Fruit fly (Drosophila melanogaster): Measurements from ENCODE around the gene bcn92.

Gene bcn92

DNA sequence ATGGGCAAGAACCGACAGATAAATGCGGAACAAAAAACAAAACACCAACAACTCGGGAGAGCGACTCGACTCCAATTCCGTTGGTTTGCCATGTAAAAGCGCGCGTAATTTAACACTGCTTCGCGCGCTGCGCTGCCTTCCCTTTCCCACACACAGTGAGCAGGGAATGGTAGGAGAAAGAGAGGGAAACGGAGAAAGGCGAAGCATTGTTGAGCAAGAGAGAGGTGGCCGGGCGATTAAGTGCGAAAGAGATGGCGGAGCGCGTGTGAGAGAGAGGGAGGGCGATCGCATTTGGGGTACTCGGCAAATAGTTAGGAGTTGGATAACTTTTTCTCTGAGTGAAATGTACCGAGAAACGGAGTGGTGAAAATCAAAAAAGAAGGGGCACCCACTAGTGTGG is 6.4 kb upstream of the bcn92 start:
- TF ChIP-seq dl (GFP tag; optimal IDR thresholded peaks at IDR 0.05; ENCODE audit: insufficient read depth in 1 of 2, partially characterized antibody in 2 of 2) (no peak), Abd-B (GFP tag; optimal IDR thresholded peaks at IDR 0.05) (no peak), CrebA (GFP tag; optimal IDR thresholded peaks at IDR 0.05; ENCODE audit: borderline replicate concordance) (no peak), fru (GFP tag; optimal IDR thresholded peaks at IDR 0.05) (peak; percentile 30), sv (GFP tag; optimal IDR thresholded peaks at IDR 0.05) (no peak), ey (GFP tag; optimal IDR thresholded peaks at IDR 0.05) (no peak), rgr (GFP tag; optimal IDR thresholded peaks at IDR 0.05) (peak; percentile 4), Hr78 (GFP tag; optimal IDR thresholded peaks at IDR 0.05) (no peak), OdsH (GFP tag; optimal IDR thresholded peaks at IDR 0.05) (no peak), Myc (optimal IDR thresholded peaks at IDR 0.05) (no peak), Vsx2 (GFP tag; optimal IDR thresholded peaks at IDR 0.05; ENCODE audit: partially characterized antibody) (no peak), foxo (GFP tag; optimal IDR thresholded peaks at IDR 0.05) (peak in 1 of 2 experiments; percentile 21), psq (GFP tag; optimal IDR thresholded peaks at IDR 0.05) (peak; percentile 5), Sp1 (GFP tag; optimal IDR thresholded peaks at IDR 0.05) (no peak), Rel (GFP tag; optimal IDR thresholded peaks at IDR 0.05) (no peak), Rel (tag; optimal IDR thresholded peaks at IDR 0.05) (no peak), jim (GFP tag; optimal IDR thresholded peaks at IDR 0.05) (no peak), N (GFP tag; optimal IDR thresholded peaks at IDR 0.05) (peak; percentile 24), GATAd (GFP tag; optimal IDR thresholded peaks at IDR 0.05) (no peak), Dif (GFP tag; optimal IDR thresholded peaks at IDR 0.05; ENCODE audit: partially characterized antibody) (peak; percentile 12), h (GFP tag; optimal IDR thresholded peaks at IDR 0.05) (peak; percentile 7)

DNA sequence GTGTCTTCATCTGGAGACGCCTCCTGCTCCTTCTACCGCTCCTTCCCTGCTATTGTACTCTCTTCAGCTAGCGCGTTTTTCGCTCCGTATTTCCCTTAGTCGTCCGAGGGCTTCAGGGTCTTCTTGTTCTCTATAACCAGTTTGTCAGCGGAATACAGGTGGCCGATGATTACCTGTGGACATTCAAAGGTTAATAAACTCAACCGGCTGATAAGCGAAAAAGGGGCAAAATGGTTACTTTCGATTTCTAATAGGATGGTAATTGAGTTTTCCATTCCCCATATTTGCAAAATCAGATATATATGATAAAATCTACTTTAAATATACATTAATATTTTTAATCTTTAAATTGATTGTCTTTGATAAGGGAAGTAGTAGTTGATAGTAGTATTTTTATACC is 776 bp downstream of the bcn92 start:
- no peak for TF ChIP-seq Hnf4 (GFP tag; optimal IDR thresholded peaks at IDR 0.05)
- TF ChIP-seq Dfd (GFP tag; optimal IDR thresholded peaks at IDR 0.05), result no peak
- no peak for TF ChIP-seq sage (GFP tag; optimal IDR thresholded peaks at IDR 0.05)
- TF ChIP-seq br (GFP tag; optimal IDR thresholded peaks at IDR 0.05), result no peak

DNA sequence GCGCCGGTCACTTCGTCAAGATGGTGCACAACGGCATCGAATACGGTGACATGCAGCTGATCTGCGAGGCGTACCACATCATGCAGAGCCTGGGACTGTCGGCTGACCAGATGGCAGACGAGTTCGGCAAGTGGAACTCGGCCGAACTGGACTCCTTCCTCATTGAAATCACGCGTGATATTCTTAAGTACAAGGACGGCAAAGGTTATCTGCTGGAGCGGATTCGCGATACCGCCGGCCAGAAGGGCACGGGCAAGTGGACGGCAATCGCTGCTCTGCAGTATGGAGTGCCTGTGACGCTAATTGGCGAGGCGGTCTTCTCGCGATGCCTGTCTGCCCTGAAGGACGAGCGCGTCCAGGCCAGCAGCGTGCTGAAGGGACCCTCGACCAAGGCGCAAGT is 2.0 kb downstream of the bcn92 start:
- TF ChIP-seq Dfd (GFP tag; optimal IDR thresholded peaks at IDR 0.05) (no peak), CrebA (GFP tag; optimal IDR thresholded peaks at IDR 0.05; ENCODE audit: borderline replicate concordance) (no peak), brk (GFP tag; optimal IDR thresholded peaks at IDR 0.05) (no peak), Dif (GFP tag; optimal IDR thresholded peaks at IDR 0.05; ENCODE audit: partially characterized antibody) (no peak), Mio (GFP tag; optimal IDR thresholded peaks at IDR 0.05) (no peak), Myc (optimal IDR thresholded peaks at IDR 0.05) (no peak), Hr83 (GFP tag; optimal IDR thresholded peaks at IDR 0.05; ENCODE audit: poor library complexity, severe bottlenecking) (no peak), usp (GFP tag; optimal IDR thresholded peaks at IDR 0.05) (no peak), psq (GFP tag; optimal IDR thresholded peaks at IDR 0.05) (no peak), dl (GFP tag; optimal IDR thresholded peaks at IDR 0.05; ENCODE audit: insufficient read depth in 1 of 2, partially characterized antibody in 2 of 2) (no peak), Abd-B (GFP tag; optimal IDR thresholded peaks at IDR 0.05) (no peak), Hr78 (GFP tag; optimal IDR thresholded peaks at IDR 0.05) (no peak), sage (GFP tag; optimal IDR thresholded peaks at IDR 0.05) (no peak), foxo (GFP tag; optimal IDR thresholded peaks at IDR 0.05) (no peak), CG9705 (GFP tag; optimal IDR thresholded peaks at IDR 0.05) (no peak)

DNA sequence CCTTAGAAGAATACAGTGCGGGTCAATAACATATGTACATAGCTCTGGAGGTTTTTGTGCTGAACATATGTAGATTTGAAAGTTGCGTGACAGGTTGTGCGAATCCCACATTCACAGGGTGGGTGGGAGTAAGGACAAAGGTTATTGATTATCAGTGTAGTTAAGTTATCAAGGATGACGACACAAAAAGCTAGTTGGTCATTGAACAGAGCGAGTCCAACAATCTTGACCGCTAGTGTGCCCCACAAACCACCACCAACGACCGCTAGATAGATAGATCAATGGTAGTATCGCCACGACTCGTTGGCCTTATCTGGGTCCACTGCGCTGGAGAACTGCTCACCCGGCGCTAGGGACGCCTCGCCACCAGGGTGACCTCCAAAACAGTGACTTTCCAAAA is 2.9 kb downstream of the bcn92 start:
- TF ChIP-seq Hr78 (GFP tag; optimal IDR thresholded peaks at IDR 0.05), result no peak
- no peak for TF ChIP-seq fru (GFP tag; optimal IDR thresholded peaks at IDR 0.05)
- no peak for TF ChIP-seq N (GFP tag; optimal IDR thresholded peaks at IDR 0.05)
- TF ChIP-seq GATAd (GFP tag; optimal IDR thresholded peaks at IDR 0.05), result no peak
- TF ChIP-seq CG32264 (GFP tag; optimal IDR thresholded peaks at IDR 0.05), result no peak
- TF ChIP-seq Rel (GFP tag; optimal IDR thresholded peaks at IDR 0.05), result no peak
- no peak for TF ChIP-seq Rel (tag; optimal IDR thresholded peaks at IDR 0.05)
- no peak for TF ChIP-seq HLH106 (tag; optimal IDR thresholded peaks at IDR 0.05)
- no peak for TF ChIP-seq rgr (GFP tag; optimal IDR thresholded peaks at IDR 0.05)
- no peak for TF ChIP-seq Dfd (GFP tag; optimal IDR thresholded peaks at IDR 0.05)
- TF ChIP-seq CrebA (GFP tag; optimal IDR thresholded peaks at IDR 0.05; ENCODE audit: borderline replicate concordance), result no peak
- no peak for TF ChIP-seq dsf (GFP tag; optimal IDR thresholded peaks at IDR 0.05; ENCODE audit: borderline replicate concordance)

Measured in whole organism, wandering third instar larva.